Worm (Caenorhabditis elegans) whole organism, L3 larva: ENCODE results near the gene ZK688.5.

ENCODE experiments used
- R02D3.7 ChIP-seq: fragments of 150-350 bp; optimal IDR thresholded peaks from 2 replicates; lab custom pipeline; 2014; ENCODE audit warnings: missing biosample characterization, missing genetic modification characterization
- ZK546.5 ChIP-seq: sonication (generic microtip); optimal IDR thresholded peaks from 2 replicates; lab custom pipeline; 2017; ENCODE audit warnings: missing biosample characterization, missing genetic modification characterization
- aly-2 ChIP-seq: fragments of 150-350 bp; optimal IDR thresholded peaks from 2 replicates; lab custom pipeline; 2014; ENCODE audit warnings: missing biosample characterization, missing genetic modification characterization
- ama-1 ChIP-seq: fragments of 150-350 bp; optimal IDR thresholded peaks from 2 replicates; lab custom pipeline; 2018
- ceh-16 ChIP-seq: sonication (generic microtip); optimal IDR thresholded peaks from 2 replicates; lab custom pipeline; 2017; ENCODE audit warnings: missing biosample characterization, missing genetic modification characterization
- ceh-28 ChIP-seq: fragments of 150-350 bp; optimal IDR thresholded peaks from 2 replicates; lab custom pipeline; 2014; ENCODE audit warnings: missing biosample characterization, missing genetic modification reagents, missing genetic modification characterization
- ceh-82 ChIP-seq: fragments of 150-350 bp; optimal IDR thresholded peaks from 2 replicates; lab custom pipeline; 2014; ENCODE audit warnings: missing biosample characterization, missing genetic modification characterization
- ceh-9 ChIP-seq: sonication (generic microtip); optimal IDR thresholded peaks from 2 replicates; lab custom pipeline; 2018; ENCODE audit warnings: missing biosample characterization, missing genetic modification characterization
- daf-12 ChIP-seq: fragments of 150-350 bp; optimal IDR thresholded peaks from 2 replicates; lab custom pipeline; 2014; ENCODE audit warnings: missing biosample characterization, missing genetic modification reagents, missing genetic modification characterization
- egl-27 ChIP-seq: sonication (generic microtip); optimal IDR thresholded peaks from 4 replicates; lab custom pipeline; 2017; ENCODE audit warnings: missing biosample characterization, missing genetic modification reagents, missing genetic modification characterization
- egl-5 ChIP-seq: fragments of 150-350 bp; optimal IDR thresholded peaks from 2 replicates; lab custom pipeline; 2017; ENCODE audit warnings: missing biosample characterization, missing genetic modification reagents, missing genetic modification characterization, inconsistent platforms
- elt-1 ChIP-seq: fragments of 150-350 bp; optimal IDR thresholded peaks from 2 replicates; lab custom pipeline; 2014; ENCODE audit warnings: missing biosample characterization, missing genetic modification characterization
- elt-2 ChIP-seq: sonication (generic microtip); optimal IDR thresholded peaks from 2 replicates; lab custom pipeline; 2016; ENCODE audit warnings: missing genetic modification reagents, mild to moderate bottlenecking, missing genetic modification characterization, missing compliant biosample characterization
- elt-3 ChIP-seq, 3 experiments: fragments of 150-350 bp in 1 of 3; sonication (generic microtip) in 2 of 3; optimal IDR thresholded peaks; 2 replicates in 2 of 3; 4 replicates in 1 of 3; lab custom pipeline; 2014 to 2017; ENCODE audit warnings: missing biosample characterization in 3 of 3, missing genetic modification characterization in 3 of 3
- eor-1 ChIP-seq, 2 experiments: fragments of 150-350 bp; optimal IDR thresholded peaks; 2 replicates each; lab custom pipeline; 2014 to 2018; ENCODE audit warnings: missing biosample characterization in 2 of 2, missing genetic modification characterization in 2 of 2
- fkh-10 ChIP-seq: sonication (generic microtip); optimal IDR thresholded peaks from 2 replicates; lab custom pipeline; 2017; ENCODE audit warnings: missing biosample characterization, missing genetic modification reagents, missing genetic modification characterization
- fkh-2 ChIP-seq: fragments of 150-350 bp; optimal IDR thresholded peaks from 2 replicates; lab custom pipeline; 2014; ENCODE audit warnings: missing biosample characterization, missing genetic modification reagents, missing genetic modification characterization
- fos-1 ChIP-seq: fragments of 150-350 bp; optimal IDR thresholded peaks from 2 replicates; lab custom pipeline; 2014; ENCODE audit warnings: missing biosample characterization, missing genetic modification characterization
- hmg-11 ChIP-seq: sonication (generic microtip); optimal IDR thresholded peaks from 2 replicates; lab custom pipeline; 2016; ENCODE audit warnings: missing genetic modification characterization, missing compliant biosample characterization
- lin-15B ChIP-seq: fragments of 150-350 bp; optimal IDR thresholded peaks from 2 replicates; lab custom pipeline; 2014; ENCODE audit warnings: missing biosample characterization, missing genetic modification characterization
- lin-39 ChIP-seq: fragments of 150-350 bp; optimal IDR thresholded peaks from 2 replicates; lab custom pipeline; 2018; ENCODE audit warnings: missing biosample characterization, missing genetic modification reagents, missing genetic modification characterization
- lsy-12 ChIP-seq: sonication (generic microtip); optimal IDR thresholded peaks from 2 replicates; lab custom pipeline; 2016; ENCODE audit warnings: mild to moderate bottlenecking, missing genetic modification characterization, missing compliant biosample characterization
- mdl-1 ChIP-seq: fragments of 150-350 bp; optimal IDR thresholded peaks from 2 replicates; lab custom pipeline; 2014; ENCODE audit warnings: missing biosample characterization, missing genetic modification characterization
- mml-1 ChIP-seq: fragments of 150-350 bp; sonication (generic microtip); optimal IDR thresholded peaks from 3 replicates; lab custom pipeline; 2014; ENCODE audit warnings: missing biosample characterization, missing genetic modification characterization
- nfya-1 ChIP-seq: sonication (generic microtip); optimal IDR thresholded peaks from 2 replicates; lab custom pipeline; 2017; ENCODE audit warnings: missing genetic modification characterization, mild to moderate bottlenecking, missing compliant biosample characterization, antibody characterized with exemption, moderate library complexity; ENCODE audit not compliant: insufficient read depth
- nhr-11 ChIP-seq: fragments of 150-350 bp; optimal IDR thresholded peaks from 2 replicates; lab custom pipeline; 2014; ENCODE audit warnings: missing biosample characterization, missing genetic modification characterization
- nhr-12 ChIP-seq: fragments of 150-350 bp; optimal IDR thresholded peaks from 2 replicates; lab custom pipeline; 2014; ENCODE audit warnings: missing biosample characterization, missing genetic modification characterization
- nhr-23 ChIP-seq: fragments of 150-350 bp; optimal IDR thresholded peaks from 2 replicates; lab custom pipeline; 2014; ENCODE audit warnings: missing biosample characterization, missing genetic modification reagents, missing genetic modification characterization
- nhr-237 ChIP-seq: fragments of 150-350 bp; optimal IDR thresholded peaks from 2 replicates; lab custom pipeline; 2014; ENCODE audit warnings: missing biosample characterization, missing genetic modification characterization
- nhr-25 ChIP-seq: sonication (generic microtip); optimal IDR thresholded peaks from 2 replicates; lab custom pipeline; 2017; ENCODE audit warnings: missing biosample characterization, missing genetic modification characterization
- nhr-28 ChIP-seq: fragments of 150-350 bp; optimal IDR thresholded peaks from 2 replicates; lab custom pipeline; 2014; ENCODE audit warnings: missing biosample characterization, missing genetic modification characterization
- nhr-43 ChIP-seq: sonication (generic microtip); optimal IDR thresholded peaks from 2 replicates; lab custom pipeline; 2016; ENCODE audit warnings: mild to moderate bottlenecking, missing genetic modification characterization, missing compliant biosample characterization; ENCODE audit not compliant: poor library complexity, severe bottlenecking
- nhr-67 ChIP-seq: fragments of 150-350 bp; optimal IDR thresholded peaks from 2 replicates; lab custom pipeline; 2014; ENCODE audit warnings: missing biosample characterization, missing genetic modification characterization
- nhr-76 ChIP-seq: fragments of 150-350 bp; sonication (generic microtip); optimal IDR thresholded peaks from 5 replicates; lab custom pipeline; 2014; ENCODE audit warnings: missing biosample characterization, missing genetic modification characterization
- nhr-77 ChIP-seq: fragments of 150-350 bp; optimal IDR thresholded peaks from 2 replicates; lab custom pipeline; 2014; ENCODE audit warnings: missing biosample characterization, missing genetic modification characterization
- pha-4 ChIP-seq: fragments of 150-350 bp; optimal IDR thresholded peaks from 2 replicates; lab custom pipeline; 2014; ENCODE audit warnings: missing biosample characterization, missing genetic modification reagents, missing genetic modification characterization
- pqm-1 ChIP-seq: fragments of 150-350 bp; optimal IDR thresholded peaks from 2 replicates; lab custom pipeline; 2017; ENCODE audit warnings: missing biosample characterization, missing genetic modification characterization, inconsistent platforms
- sea-2 ChIP-seq: fragments of 150-350 bp; sonication (generic microtip); optimal IDR thresholded peaks from 4 replicates; lab custom pipeline; 2014; ENCODE audit warnings: missing biosample characterization, missing genetic modification reagents, missing genetic modification characterization
- skn-1 ChIP-seq: fragments of 150-350 bp; optimal IDR thresholded peaks from 2 replicates; lab custom pipeline; 2014; ENCODE audit warnings: missing biosample characterization, missing genetic modification characterization
- snpc-4 ChIP-seq: fragments of 150-350 bp; optimal IDR thresholded peaks from 2 replicates; lab custom pipeline; 2014; ENCODE audit warnings: missing biosample characterization, missing genetic modification characterization
- unc-39 ChIP-seq: sonication (generic microtip); optimal IDR thresholded peaks from 4 replicates; lab custom pipeline; 2017; ENCODE audit warnings: missing biosample characterization, missing genetic modification characterization
- unc-62 ChIP-seq: fragments of 150-350 bp; sonication (generic microtip); optimal IDR thresholded peaks from 4 replicates; lab custom pipeline; 2014; ENCODE audit warnings: missing biosample characterization, missing genetic modification reagents, missing genetic modification characterization
- zag-1 ChIP-seq: fragments of 150-350 bp; optimal IDR thresholded peaks from 2 replicates; lab custom pipeline; 2014; ENCODE audit warnings: missing biosample characterization, missing genetic modification characterization
- ztf-11 ChIP-seq: fragments of 150-350 bp; optimal IDR thresholded peaks from 2 replicates; lab custom pipeline; 2014; ENCODE audit warnings: missing biosample characterization, missing genetic modification characterization
- ztf-4 ChIP-seq: fragments of 150-350 bp; optimal IDR thresholded peaks from 2 replicates; lab custom pipeline; 2014; ENCODE audit warnings: missing biosample characterization, missing genetic modification characterization

The ZK688.5 gene

ce11 chrIII:7940819-7941218 lies 49.4 kb upstream of the ZK688.5 start, which contains the start of gene C29E4.12:
Gene C29E4.12, plus strand, starts transcription at chrIII:7941151.
- TF ChIP-seq ztf-11 (tag; lab: Kevin White, UChicago) = no peak
- peak; percentile 69 for TF ChIP-seq nhr-25 (tag; lab: Kevin White, UChicago)
- TF ChIP-seq elt-2 (tag; lab: Kevin White, UChicago) = no peak
- TF ChIP-seq elt-3 (tag; optimal IDR thresholded peaks at IDR 0.05; lab: Kevin White, UChicago) = no peak
- TF ChIP-seq zag-1 (tag; lab: Kevin White, UChicago) = no peak
- TF ChIP-seq nhr-28 (tag; lab: Kevin White, UChicago) = no peak
- no peak for TF ChIP-seq ceh-16 (tag; lab: Kevin White, UChicago)
- TF ChIP-seq hmg-11 = peak; percentile 38
- TF ChIP-seq fkh-2 = no peak
- TF ChIP-seq lin-15B (tag; lab: Kevin White, UChicago) = peak; percentile 91
- no peak for TF ChIP-seq snpc-4
- peak; percentile 17 for TF ChIP-seq R02D3.7 (tag; lab: Kevin White, UChicago)
- TF ChIP-seq egl-5 (tag; lab: Kevin White, UChicago) = peak; percentile 38
- TF ChIP-seq mdl-1 (tag; lab: Kevin White, UChicago) = no peak
- TF ChIP-seq pqm-1 = peak; percentile 11
- no peak for TF ChIP-seq mml-1 (tag; lab: Kevin White, UChicago)
- no peak for TF ChIP-seq nhr-12 (tag; lab: Kevin White, UChicago)
- peak; percentile 41 for TF ChIP-seq lin-39
- no peak for TF ChIP-seq eor-1 (tag; optimal IDR thresholded peaks at IDR 0.05; lab: Kevin White, UChicago)
- no peak for TF ChIP-seq sea-2 (GFP tag; lab: Kevin White, UChicago)
- TF ChIP-seq ztf-4 (tag; lab: Kevin White, UChicago) = no peak
- no peak for TF ChIP-seq nhr-67
- no peak for TF ChIP-seq ama-1 (lab: Kevin White, UChicago)
- no peak for TF ChIP-seq skn-1 (tag; lab: Kevin White, UChicago)
- TF ChIP-seq nhr-77 (tag; lab: Kevin White, UChicago) = peak; percentile 48
- no peak for TF ChIP-seq elt-1 (tag; lab: Kevin White, UChicago)
- TF ChIP-seq nhr-76 = no peak
- TF ChIP-seq unc-62 = no peak
- no peak for TF ChIP-seq ceh-82 (tag; lab: Kevin White, UChicago)
- TF ChIP-seq nhr-237 (tag; lab: Kevin White, UChicago) = no peak
- no peak for TF ChIP-seq nhr-11 (tag; lab: Kevin White, UChicago)
- no peak for TF ChIP-seq lsy-12 (tag; lab: Kevin White, UChicago)
- peak; percentile 84 for TF ChIP-seq nhr-23 (tag; lab: Kevin White, UChicago)
- peak; percentile 26 for TF ChIP-seq fkh-10 (GFP tag; lab: Kevin White, UChicago)
- TF ChIP-seq nhr-43 = peak; percentile 39
- TF ChIP-seq ZK546.5 (tag; lab: Kevin White, UChicago) = no peak
- no peak for TF ChIP-seq daf-12 (tag; lab: Kevin White, UChicago)
- no peak for TF ChIP-seq egl-27 (tag; lab: Kevin White, UChicago)
- no peak for TF ChIP-seq unc-39 (tag; lab: Kevin White, UChicago)
- peak; percentile 15 for TF ChIP-seq ceh-28 (tag; lab: Kevin White, UChicago)
- TF ChIP-seq nfya-1 (tag; lab: Kevin White, UChicago) = peak; percentile 83
- TF ChIP-seq aly-2 (tag; lab: Kevin White, UChicago) = no peak
- peak; percentile 79 for TF ChIP-seq pha-4 (tag; lab: Kevin White, UChicago)
- TF ChIP-seq fos-1 (tag; lab: Kevin White, UChicago) = no peak

- TF ChIP-seq ztf-11 (tag; lab: Kevin White, UChicago) (no peak), ceh-9 (no peak), pha-4 (tag; lab: Kevin White, UChicago) (no peak), zag-1 (tag; lab: Kevin White, UChicago) (no peak), skn-1 (tag; lab: Kevin White, UChicago) (no peak), nhr-77 (tag; lab: Kevin White, UChicago) (no peak), nhr-76 (no peak), R02D3.7 (tag; lab: Kevin White, UChicago) (no peak), nhr-12 (tag; lab: Kevin White, UChicago) (no peak), lin-15B (tag; lab: Kevin White, UChicago) (no peak), ceh-28 (tag; lab: Kevin White, UChicago) (no peak), mml-1 (tag; lab: Kevin White, UChicago) (no peak), eor-1 (tag; optimal IDR thresholded peaks at IDR 0.05; lab: Kevin White, UChicago) (no peak), fos-1 (tag; lab: Kevin White, UChicago) (no peak)
Measured at ce11 chrIII:7937548-7937947, 46.1 kb upstream of the ZK688.5 start, which contains the start of gene C29E4.10. Gene C29E4.10, plus strand, starts transcription at chrIII:7937848.
